Fruit fly (Drosophila melanogaster): ENCODE results near the gene Gr64f.

The Gr64f gene

DNA sequence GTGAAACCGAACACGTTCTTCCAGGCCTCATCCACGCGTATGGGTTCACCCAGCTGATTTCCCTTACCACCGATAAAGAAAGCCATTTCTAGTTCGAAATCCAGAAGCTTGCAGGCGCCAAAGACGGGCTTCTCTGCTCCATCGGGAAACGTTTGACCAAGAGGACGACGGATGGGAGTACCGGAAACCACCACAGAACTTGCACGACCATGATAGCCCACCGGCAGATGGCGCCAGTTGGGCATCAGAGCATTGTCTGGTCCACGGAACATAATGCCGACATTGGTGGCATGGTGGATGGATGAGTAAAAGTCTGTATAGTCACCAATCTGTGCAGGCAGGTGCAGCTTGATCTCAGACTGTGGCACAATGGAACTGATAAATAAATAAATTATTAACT lies 37.1 kb downstream of the Gr64f start:
- TF ChIP-seq dmrt93B (GFP tag; optimal IDR thresholded peaks at IDR 0.05) (no peak), foxo (GFP tag; optimal IDR thresholded peaks at IDR 0.05) (no peak), CrebA (GFP tag; optimal IDR thresholded peaks at IDR 0.05; ENCODE audit: borderline replicate concordance) (no peak), OdsH (GFP tag; optimal IDR thresholded peaks at IDR 0.05) (no peak), Sp1 (GFP tag; optimal IDR thresholded peaks at IDR 0.05) (no peak), N (GFP tag; optimal IDR thresholded peaks at IDR 0.05) (no peak), Mio (GFP tag; optimal IDR thresholded peaks at IDR 0.05) (no peak)

DNA sequence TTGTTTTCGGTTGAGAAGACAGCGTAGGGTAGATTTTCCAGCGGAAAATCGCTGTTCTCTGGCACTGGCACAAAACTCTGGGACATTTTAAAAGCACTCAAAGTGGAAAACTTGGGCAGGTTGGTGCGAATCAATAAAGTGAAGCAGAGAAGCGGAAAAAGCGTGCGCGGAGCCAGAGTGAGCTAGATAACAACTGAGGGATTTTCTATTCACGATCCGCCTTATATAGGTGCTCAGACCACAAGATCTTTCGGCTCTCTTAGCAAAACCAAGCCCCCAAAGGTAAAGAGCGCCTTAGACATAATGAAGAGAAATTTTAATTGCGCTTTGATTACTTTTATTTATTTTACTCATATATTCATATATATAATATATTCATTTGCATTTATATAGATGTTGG lies 38.2 kb downstream of the Gr64f start, which contains the start of gene Faa:
Faa (minus strand) TSS at position 200 of the 400 bp plus-strand sequence.
- TF ChIP-seq Dif (GFP tag; optimal IDR thresholded peaks at IDR 0.05; ENCODE audit: partially characterized antibody): no peak
- no peak for TF ChIP-seq OdsH (GFP tag; optimal IDR thresholded peaks at IDR 0.05)
- TF ChIP-seq pan (optimal IDR thresholded peaks at IDR 0.05): no peak
- TF ChIP-seq tai (GFP tag; optimal IDR thresholded peaks at IDR 0.05): no peak
- TF ChIP-seq lola (GFP tag; optimal IDR thresholded peaks at IDR 0.05): no peak
- no peak for TF ChIP-seq dl (GFP tag; optimal IDR thresholded peaks at IDR 0.05; ENCODE audit: insufficient read depth in 1 of 2, partially characterized antibody in 2 of 2)
- no peak for TF ChIP-seq Abd-B (GFP tag; optimal IDR thresholded peaks at IDR 0.05)
- no peak for TF ChIP-seq Myc (optimal IDR thresholded peaks at IDR 0.05)
- no peak for TF ChIP-seq Sp1 (GFP tag; optimal IDR thresholded peaks at IDR 0.05)
- TF ChIP-seq foxo (GFP tag; optimal IDR thresholded peaks at IDR 0.05): no peak
- TF ChIP-seq dmrt93B (GFP tag; optimal IDR thresholded peaks at IDR 0.05): no peak
- TF ChIP-seq Mio (GFP tag; optimal IDR thresholded peaks at IDR 0.05): no peak
- TF ChIP-seq CG9705 (GFP tag; optimal IDR thresholded peaks at IDR 0.05): no peak
- no peak for TF ChIP-seq sage (GFP tag; optimal IDR thresholded peaks at IDR 0.05)
- TF ChIP-seq GATAd (GFP tag; optimal IDR thresholded peaks at IDR 0.05): no peak
- no peak for TF ChIP-seq fru (GFP tag; optimal IDR thresholded peaks at IDR 0.05)
- TF ChIP-seq psq (GFP tag; optimal IDR thresholded peaks at IDR 0.05): no peak

DNA sequence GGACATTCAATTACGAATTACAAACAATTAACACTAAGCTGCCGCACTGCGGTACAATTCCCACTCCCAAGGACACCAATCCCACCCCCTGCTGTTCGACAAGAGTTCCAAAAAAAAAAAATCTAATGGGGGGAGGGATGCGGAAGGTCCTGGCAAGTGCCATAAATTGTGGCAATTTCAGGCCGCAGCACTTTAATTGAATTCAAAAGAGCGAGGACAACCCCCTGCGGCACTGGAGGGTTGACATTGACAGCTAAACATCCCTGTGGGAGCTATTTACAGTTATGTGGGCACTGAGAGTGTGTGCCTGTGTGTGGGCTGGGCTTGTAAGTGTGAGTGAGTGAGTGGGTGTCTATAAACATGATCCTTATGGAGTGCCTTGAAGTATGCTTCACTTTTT lies 41.3 kb downstream of the Gr64f start:
- TF ChIP-seq HLH106 (tag; optimal IDR thresholded peaks at IDR 0.05) (no peak), Hnf4 (GFP tag; optimal IDR thresholded peaks at IDR 0.05) (no peak), ey (GFP tag; optimal IDR thresholded peaks at IDR 0.05) (no peak), sage (GFP tag; optimal IDR thresholded peaks at IDR 0.05) (no peak), Dfd (GFP tag; optimal IDR thresholded peaks at IDR 0.05) (no peak), Hr78 (GFP tag; optimal IDR thresholded peaks at IDR 0.05) (no peak), jim (GFP tag; optimal IDR thresholded peaks at IDR 0.05) (no peak), br (GFP tag; optimal IDR thresholded peaks at IDR 0.05) (no peak), pan (optimal IDR thresholded peaks at IDR 0.05) (no peak), h (GFP tag; optimal IDR thresholded peaks at IDR 0.05) (no peak), sv (GFP tag; optimal IDR thresholded peaks at IDR 0.05) (no peak), lola (GFP tag; optimal IDR thresholded peaks at IDR 0.05) (no peak), dl (GFP tag; optimal IDR thresholded peaks at IDR 0.05; ENCODE audit: insufficient read depth in 1 of 2, partially characterized antibody in 2 of 2) (no peak), CrebA (GFP tag; optimal IDR thresholded peaks at IDR 0.05; ENCODE audit: borderline replicate concordance) (no peak), dsf (GFP tag; optimal IDR thresholded peaks at IDR 0.05; ENCODE audit: borderline replicate concordance) (no peak), psq (GFP tag; optimal IDR thresholded peaks at IDR 0.05) (no peak)

DNA sequence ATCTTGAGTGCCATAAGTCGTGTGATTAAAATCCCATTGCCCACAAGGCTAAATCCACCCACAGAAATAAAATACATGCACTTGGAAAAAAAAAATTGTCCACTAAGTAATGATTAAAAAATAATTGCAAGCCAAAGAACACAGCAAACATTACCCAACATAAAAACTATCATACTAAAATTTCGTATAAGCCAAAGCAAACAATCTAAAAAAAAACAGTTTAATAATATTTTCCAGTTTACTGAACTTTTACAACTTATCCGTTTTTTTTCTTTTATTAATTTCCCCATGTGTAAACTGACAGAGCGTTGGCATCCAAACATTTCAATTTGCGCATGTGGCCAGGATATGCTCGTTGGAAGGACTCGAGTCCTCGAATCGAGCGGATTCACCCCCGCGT lies 44.7 kb downstream of the Gr64f start:
- no peak for TF ChIP-seq CrebA (GFP tag; optimal IDR thresholded peaks at IDR 0.05; ENCODE audit: borderline replicate concordance)
- TF ChIP-seq HLH106 (tag; optimal IDR thresholded peaks at IDR 0.05): no peak
- no peak for TF ChIP-seq jim (GFP tag; optimal IDR thresholded peaks at IDR 0.05)
- TF ChIP-seq br (GFP tag; optimal IDR thresholded peaks at IDR 0.05): no peak
- no peak for TF ChIP-seq CG9705 (GFP tag; optimal IDR thresholded peaks at IDR 0.05)

DNA sequence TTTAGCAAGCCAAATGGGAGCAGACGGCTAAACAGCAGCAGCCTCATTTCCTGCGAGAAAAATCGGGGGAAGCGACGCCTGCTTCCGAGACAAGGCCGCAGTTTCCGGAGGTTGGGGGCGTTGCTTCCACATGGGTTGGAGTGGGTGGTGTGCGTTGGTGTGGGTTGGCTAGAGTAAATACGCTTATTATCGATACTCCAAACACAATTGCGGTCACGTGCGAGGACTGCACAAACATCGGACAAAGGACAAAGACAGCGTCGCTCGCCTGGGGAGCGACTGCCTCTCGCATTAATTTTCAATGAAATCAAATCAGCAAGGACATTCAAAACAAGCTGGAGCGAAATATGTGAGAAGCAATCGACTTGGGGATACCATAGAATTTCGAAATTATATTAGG lies 45.6 kb downstream of the Gr64f start:
- TF ChIP-seq Dfd (GFP tag; optimal IDR thresholded peaks at IDR 0.05) (no peak), brk (GFP tag; optimal IDR thresholded peaks at IDR 0.05) (no peak), Myc (optimal IDR thresholded peaks at IDR 0.05) (no peak), Hr78 (GFP tag; optimal IDR thresholded peaks at IDR 0.05) (no peak), Dif (GFP tag; optimal IDR thresholded peaks at IDR 0.05; ENCODE audit: partially characterized antibody) (no peak)

DNA sequence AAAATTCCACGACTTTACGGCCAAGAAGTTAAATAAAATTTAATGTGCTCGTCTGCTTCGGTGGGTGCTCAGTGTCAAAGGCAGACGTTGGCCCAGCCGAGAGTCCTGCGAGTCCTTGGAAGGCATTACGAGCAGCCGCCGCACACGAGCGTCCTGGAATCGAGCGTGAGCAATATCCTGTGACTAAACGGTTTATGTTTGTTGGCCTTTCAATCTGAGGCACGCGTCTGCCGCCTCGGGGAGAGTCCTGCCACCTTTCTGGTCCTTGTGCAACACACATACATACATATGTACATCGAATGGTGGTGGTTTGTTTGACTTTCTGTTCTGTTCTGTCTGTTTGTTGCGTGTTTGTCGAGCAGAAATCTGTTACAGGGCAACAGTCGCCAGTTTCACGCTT lies 47.8 kb downstream of the Gr64f start:
- TF ChIP-seq foxo (GFP tag; optimal IDR thresholded peaks at IDR 0.05): no peak
- no peak for TF ChIP-seq CrebA (GFP tag; optimal IDR thresholded peaks at IDR 0.05; ENCODE audit: borderline replicate concordance)
- no peak for TF ChIP-seq OdsH (GFP tag; optimal IDR thresholded peaks at IDR 0.05)
- no peak for TF ChIP-seq Abd-B (GFP tag; optimal IDR thresholded peaks at IDR 0.05)
- no peak for TF ChIP-seq HLH106 (tag; optimal IDR thresholded peaks at IDR 0.05)
- no peak for TF ChIP-seq ey (GFP tag; optimal IDR thresholded peaks at IDR 0.05)
- TF ChIP-seq rgr (GFP tag; optimal IDR thresholded peaks at IDR 0.05): no peak
- TF ChIP-seq lola (GFP tag; optimal IDR thresholded peaks at IDR 0.05): no peak
- no peak for TF ChIP-seq brk (GFP tag; optimal IDR thresholded peaks at IDR 0.05)
